Worm (Caenorhabditis elegans): ENCODE measurements around the gene clec-177.
A peak's percentile ranks its signal among the peaks of the same experiment; 100 is the strongest.

Gene clec-177

ce11 chrIV:4995842-4996241, 9.5 kb downstream of the clec-177 start, which contains the start of gene ssq-2:
Gene ssq-2, plus strand, starts transcription at chrIV:4996142.
- TF ChIP-seq nhr-2 (tag; optimal IDR thresholded peaks at IDR 0.05) (no peak), sptf-1 (tag; optimal IDR thresholded peaks at IDR 0.05) (no peak), hlh-1 (tag; optimal IDR thresholded peaks at IDR 0.05) (no peak), ceh-83 (GFP tag; optimal IDR thresholded peaks at IDR 0.05) (no peak), cnd-1 (tag; optimal IDR thresholded peaks at IDR 0.05) (no peak), tbx-8 (GFP tag; optimal IDR thresholded peaks at IDR 0.05) (no peak), drap-1 (GFP tag; optimal IDR thresholded peaks at IDR 0.05) (no peak), unc-62 (GFP tag; optimal IDR thresholded peaks at IDR 0.05) (no peak), lin-32 (GFP tag; optimal IDR thresholded peaks at IDR 0.05) (no peak), unc-39 (tag; optimal IDR thresholded peaks at IDR 0.05) (no peak), mls-2 (tag; optimal IDR thresholded peaks at IDR 0.05) (no peak), mab-5 (tag; optimal IDR thresholded peaks at IDR 0.05) (no peak), nhr-12 (tag; optimal IDR thresholded peaks at IDR 0.05) (no peak), lin-13 (tag; optimal IDR thresholded peaks at IDR 0.05) (no peak)

ce11 chrIV:4996956-4997355, 10.6 kb downstream of the clec-177 start:
- TF ChIP-seq sem-2 (GFP tag; optimal IDR thresholded peaks at IDR 0.05) (no peak), ceh-83 (GFP tag; optimal IDR thresholded peaks at IDR 0.05) (no peak), unc-62 (GFP tag; optimal IDR thresholded peaks at IDR 0.05) (no peak), nhr-237 (tag; optimal IDR thresholded peaks at IDR 0.05) (no peak), mep-1 (tag; optimal IDR thresholded peaks at IDR 0.05) (no peak), ztf-11 (tag; optimal IDR thresholded peaks at IDR 0.05) (no peak), blmp-1 (tag; optimal IDR thresholded peaks at IDR 0.05) (no peak), lin-13 (tag; optimal IDR thresholded peaks at IDR 0.05) (no peak), lin-32 (GFP tag; optimal IDR thresholded peaks at IDR 0.05) (no peak), ces-1 (GFP tag; optimal IDR thresholded peaks at IDR 0.05) (no peak), mab-5 (tag; optimal IDR thresholded peaks at IDR 0.05) (no peak), lsy-2 (tag; optimal IDR thresholded peaks at IDR 0.05) (no peak), nhr-2 (tag; optimal IDR thresholded peaks at IDR 0.05) (no peak), elt-3 (tag; optimal IDR thresholded peaks at IDR 0.05) (no peak), nhr-76 (tag; optimal IDR thresholded peaks at IDR 0.05) (no peak), M03D4.4 (tag; optimal IDR thresholded peaks at IDR 0.05) (no peak), cnd-1 (tag; optimal IDR thresholded peaks at IDR 0.05) (no peak)

ce11 chrIV:5002448-5002847, 16.1 kb downstream of the clec-177 start, which contains the start of gene pes-1:
Gene pes-1, plus strand, starts transcription at chrIV:5002748.
- no peak for TF ChIP-seq M03D4.4 (tag; optimal IDR thresholded peaks at IDR 0.05)
- TF ChIP-seq zip-8 (tag; optimal IDR thresholded peaks at IDR 0.05): peak; percentile 30

ce11 chrIV:5005154-5005553, 18.8 kb downstream of the clec-177 start:
- no peak for TF ChIP-seq nhr-12 (tag; optimal IDR thresholded peaks at IDR 0.05)
- TF ChIP-seq mab-5 (tag; optimal IDR thresholded peaks at IDR 0.05): no peak
- TF ChIP-seq ceh-43 (GFP tag; optimal IDR thresholded peaks at IDR 0.05): no peak
- no peak for TF ChIP-seq ces-1 (GFP tag; optimal IDR thresholded peaks at IDR 0.05)
- no peak for TF ChIP-seq unc-120 (tag; optimal IDR thresholded peaks at IDR 0.05; ENCODE audit: poor library complexity, severe bottlenecking)
- TF ChIP-seq flh-1 (GFP tag; optimal IDR thresholded peaks at IDR 0.05): no peak
- no peak for TF ChIP-seq sem-2 (GFP tag; optimal IDR thresholded peaks at IDR 0.05)
- no peak for TF ChIP-seq ceh-83 (GFP tag; optimal IDR thresholded peaks at IDR 0.05)
- no peak for TF ChIP-seq lsy-2 (tag; optimal IDR thresholded peaks at IDR 0.05)
- no peak for TF ChIP-seq ceh-39 (tag; optimal IDR thresholded peaks at IDR 0.05)

ce11 chrIV:5008378-5008777, 22.0 kb downstream of the clec-177 start, which contains the start of gene srm-2:
Gene srm-2, plus strand, starts transcription at chrIV:5008678.
- TF ChIP-seq pha-4 (tag; optimal IDR thresholded peaks at IDR 0.05) (no peak), lin-13 (tag; optimal IDR thresholded peaks at IDR 0.05) (no peak), nhr-12 (tag; optimal IDR thresholded peaks at IDR 0.05) (no peak), bed-3 (GFP tag; optimal IDR thresholded peaks at IDR 0.05) (no peak), ztf-11 (tag; optimal IDR thresholded peaks at IDR 0.05) (no peak), lsy-2 (tag; optimal IDR thresholded peaks at IDR 0.05) (no peak), nhr-76 (tag; optimal IDR thresholded peaks at IDR 0.05) (no peak), tbx-8 (GFP tag; optimal IDR thresholded peaks at IDR 0.05) (no peak), lin-32 (GFP tag; optimal IDR thresholded peaks at IDR 0.05) (no peak), elt-1 (tag; optimal IDR thresholded peaks at IDR 0.05; ENCODE audit: borderline replicate concordance, insufficient read depth) (no peak)

Measured in whole organism, mixed stage, embryonic.